Fruit fly (Drosophila melanogaster) whole organism, prepupa: ENCODE measurements around the gene Osi9.

Experiments used
- CG10631 ChIP-seq: fragments of 200-800 bp; sonication (Bioruptor generic); optimal IDR thresholded peaks from 2 replicates; lab custom pipeline; 2016; ENCODE audit warnings: missing biosample characterization, missing genetic modification characterization
- CG10669 ChIP-seq: fragments of 200-800 bp; sonication (Bioruptor generic); optimal IDR thresholded peaks from 3 replicates; lab custom pipeline; 2018; ENCODE audit warnings: missing biosample characterization, mild to moderate bottlenecking, missing genetic modification characterization, moderate library complexity
- CG11902 ChIP-seq: fragments of 200-800 bp; sonication (Bioruptor generic); optimal IDR thresholded peaks from 3 replicates; lab custom pipeline; 2016; ENCODE audit warnings: missing biosample characterization, missing genetic modification characterization
- CG3032 ChIP-seq: fragments of 200-800 bp; optimal IDR thresholded peaks from 2 replicates; lab custom pipeline; 2019; ENCODE audit warnings: missing biosample characterization, mild to moderate bottlenecking, missing genetic modification characterization, moderate library complexity
- CG32006 ChIP-seq: fragments of 200-800 bp; sonication (Bioruptor generic); optimal IDR thresholded peaks from 3 replicates; lab custom pipeline; 2017; ENCODE audit warnings: missing biosample characterization, mild to moderate bottlenecking, missing genetic modification characterization
- CG6792 ChIP-seq: fragments of 200-800 bp; sonication (Bioruptor generic); optimal IDR thresholded peaks from 3 replicates; lab custom pipeline; 2016; ENCODE audit warnings: missing biosample characterization, missing genetic modification characterization
- CG8319 ChIP-seq: fragments of 200-800 bp; sonication (Bioruptor generic); optimal IDR thresholded peaks from 3 replicates; lab custom pipeline; 2016; ENCODE audit warnings: missing biosample characterization, missing genetic modification characterization
- Eip93F ChIP-seq: fragments of 200-800 bp; sonication (Bioruptor generic); optimal IDR thresholded peaks from 2 replicates; lab custom pipeline; 2016; ENCODE audit warnings: missing biosample characterization, mild to moderate bottlenecking, missing genetic modification characterization
- Gug ChIP-seq: fragments of 200-800 bp; sonication (Bioruptor generic); IDR thresholded peaks from 2 replicates; pipeline ENCODE4 v1.3.6; 2022; ENCODE audit warnings: missing biosample characterization, missing genetic modification characterization
- Hr39 ChIP-seq: fragments of 200-800 bp; sonication (Bioruptor generic); optimal IDR thresholded peaks from 2 replicates; lab custom pipeline; 2016; ENCODE audit warnings: missing biosample characterization, missing genetic modification characterization
- Sox14 ChIP-seq: fragments of 200-800 bp; sonication (Bioruptor generic); optimal IDR thresholded peaks from 3 replicates; lab custom pipeline; 2016; ENCODE audit warnings: missing biosample characterization, missing genetic modification characterization
- dac ChIP-seq: fragments of 200-800 bp; sonication (Bioruptor generic); optimal IDR thresholded peaks from 2 replicates; lab custom pipeline; 2017; ENCODE audit warnings: missing biosample characterization, mild to moderate bottlenecking, missing genetic modification characterization
- lz ChIP-seq: fragments of 200-800 bp; sonication (Bioruptor generic); optimal IDR thresholded peaks from 3 replicates; lab custom pipeline; 2016; ENCODE audit warnings: missing biosample characterization, missing genetic modification characterization

dm6 chr3R:6210266-6211040, 49.6 kb upstream of the Osi9 start:
- no peak for TF ChIP-seq CG10669
- no peak for TF ChIP-seq CG11902 (GFP tag; lab: Kevin White, UChicago)
- peak; percentile 55 for TF ChIP-seq Hr39 (GFP tag; lab: Kevin White, UChicago)
- no peak for TF ChIP-seq CG8319 (GFP tag; lab: Kevin White, UChicago)
- TF ChIP-seq CG3032 (tag; lab: Kevin White, UChicago): no peak
- TF ChIP-seq Sox14 (GFP tag; lab: Kevin White, UChicago): peak; percentile 44
- TF ChIP-seq lz (GFP tag; lab: Kevin White, UChicago): peak; percentile 18
- peak; percentile 78 for TF ChIP-seq CG32006 (GFP tag; lab: Kevin White, UChicago)
- TF ChIP-seq CG10631 (GFP tag; lab: Kevin White, UChicago): peak; percentile 25
- TF ChIP-seq dac (GFP tag; lab: Kevin White, UChicago): peak; percentile 31
- TF ChIP-seq Gug (GFP tag; lab: Robert Waterston, UW): no peak
- peak; percentile 7 for TF ChIP-seq CG6792 (GFP tag; lab: Kevin White, UChicago)
- no peak for TF ChIP-seq Eip93F (GFP tag; lab: Kevin White, UChicago)
